Fruit fly (Drosophila melanogaster) whole organism, embryonic: Measurements from ENCODE around the gene CG14227.

Source experiments
- B-H1 ChIP-seq: fragments of 200-800 bp; sonication (Bioruptor generic); IDR thresholded peaks from 3 replicates; pipeline ENCODE4 v1.3.6; 2022; ENCODE audit warnings: missing biosample characterization, missing genetic modification characterization
- CG11398 ChIP-seq: fragments of 200-800 bp; sonication (Bioruptor generic); optimal IDR thresholded peaks from 2 replicates; lab custom pipeline; 2016; ENCODE audit warnings: missing biosample characterization, missing genetic modification characterization
- CG1233 ChIP-seq: fragments of 200-800 bp; sonication (Bioruptor generic); optimal IDR thresholded peaks from 4 replicates; lab custom pipeline; 2018; ENCODE audit warnings: missing biosample characterization, mild to moderate bottlenecking, missing genetic modification characterization
- CG13424 ChIP-seq: fragments of 200-800 bp; sonication (Bioruptor generic); optimal IDR thresholded peaks from 2 replicates; lab custom pipeline; 2019; ENCODE audit warnings: missing biosample characterization, mild to moderate bottlenecking, missing genetic modification characterization, moderate library complexity
- CG15514 ChIP-seq: fragments of 200-800 bp; sonication (Bioruptor generic); optimal IDR thresholded peaks from 3 replicates; lab custom pipeline; 2017; ENCODE audit warnings: missing biosample characterization, missing genetic modification characterization, mild to moderate bottlenecking, moderate library complexity, missing genetic modification reagents
- CG1792 ChIP-seq: fragments of 200-800 bp; sonication (Bioruptor generic); optimal IDR thresholded peaks from 2 replicates; lab custom pipeline; 2016; ENCODE audit warnings: missing biosample characterization, missing genetic modification characterization
- CG2712 ChIP-seq: fragments of 200-800 bp; optimal IDR thresholded peaks from 3 replicates; lab custom pipeline; 2019; ENCODE audit warnings: missing biosample characterization, mild to moderate bottlenecking, missing genetic modification characterization, moderate library complexity
- CG32532 ChIP-seq: fragments of 200-800 bp; sonication (Bioruptor generic); IDR thresholded peaks from 2 replicates; pipeline ENCODE4 v1.3.6; 2022; ENCODE audit warnings: missing biosample characterization, missing genetic modification characterization
- CG3281 ChIP-seq: fragments of 200-800 bp; sonication (Bioruptor generic); optimal IDR thresholded peaks from 3 replicates; lab custom pipeline; 2017; ENCODE audit warnings: missing biosample characterization, mild to moderate bottlenecking, missing genetic modification characterization
- CG42726 ChIP-seq: fragments of 200-800 bp; sonication (Bioruptor generic); IDR thresholded peaks from 2 replicates; pipeline ENCODE4 v1.3.6; 2022; ENCODE audit warnings: missing biosample characterization, missing genetic modification characterization; ENCODE audit not compliant: partially characterized antibody
- CG4328 ChIP-seq: fragments of 200-800 bp; sonication (Bioruptor generic); optimal IDR thresholded peaks from 3 replicates; lab custom pipeline; 2017; ENCODE audit warnings: missing biosample characterization, missing genetic modification reagents, missing genetic modification characterization
- CG4404 ChIP-seq: fragments of 200-800 bp; sonication (Bioruptor generic); IDR thresholded peaks from 2 replicates; pipeline ENCODE4 v1.3.6; 2022; ENCODE audit warnings: missing biosample characterization, missing genetic modification characterization
- CG5953 ChIP-seq: fragments of 200-800 bp; sonication (Bioruptor generic); IDR thresholded peaks from 2 replicates; pipeline ENCODE4 v1.3.6; 2022; ENCODE audit warnings: missing biosample characterization, missing genetic modification characterization
- CG6175 ChIP-seq: fragments of 200-800 bp; sonication (Bioruptor generic); IDR thresholded peaks from 3 replicates; pipeline ENCODE4 v1.3.6; 2022; ENCODE audit warnings: missing biosample characterization, missing genetic modification characterization
- CG6254 ChIP-seq: fragments of 200-800 bp; sonication (Bioruptor generic); optimal IDR thresholded peaks from 3 replicates; lab custom pipeline; 2017; ENCODE audit warnings: mild to moderate bottlenecking, missing biosample characterization, missing genetic modification reagents, missing genetic modification characterization
- CG6683 ChIP-seq: fragments of 200-800 bp; sonication (Bioruptor generic); optimal IDR thresholded peaks from 2 replicates; lab custom pipeline; 2017; ENCODE audit warnings: missing biosample characterization, mild to moderate bottlenecking, missing genetic modification characterization, missing genetic modification reagents
- CG7839 ChIP-seq: fragments of 200-800 bp; sonication (Bioruptor generic); optimal IDR thresholded peaks from 3 replicates; lab custom pipeline; 2018; ENCODE audit warnings: missing biosample characterization, mild to moderate bottlenecking, missing genetic modification characterization, moderate library complexity
- CG8765 ChIP-seq: fragments of 200-800 bp; sonication (Bioruptor generic); IDR thresholded peaks from 2 replicates; pipeline ENCODE4 v1.3.6; 2022; ENCODE audit warnings: missing biosample characterization, missing genetic modification characterization
- CG9215 ChIP-seq: fragments of 200-800 bp; sonication (Bioruptor generic); IDR thresholded peaks from 2 replicates; pipeline ENCODE4 v1.3.6; 2022; ENCODE audit warnings: missing biosample characterization, missing genetic modification characterization
- CG9437 ChIP-seq: fragments of 200-800 bp; sonication (Bioruptor generic); optimal IDR thresholded peaks from 2 replicates; lab custom pipeline; 2018; ENCODE audit warnings: missing biosample characterization, mild to moderate bottlenecking, missing genetic modification characterization
- CG9876 ChIP-seq: fragments of 200-800 bp; sonication (Bioruptor generic); optimal IDR thresholded peaks from 2 replicates; lab custom pipeline; 2016; ENCODE audit warnings: missing biosample characterization, missing genetic modification characterization
- Chrac-16 ChIP-seq: fragments of 200-800 bp; sonication (Bioruptor generic); optimal IDR thresholded peaks from 3 replicates; lab custom pipeline; 2016; ENCODE audit warnings: missing biosample characterization, missing genetic modification characterization
- CoRest ChIP-seq: fragments of 200-800 bp; sonication (Bioruptor generic); optimal IDR thresholded peaks from 3 replicates; lab custom pipeline; 2018; ENCODE audit warnings: missing biosample characterization, mild to moderate bottlenecking, missing genetic modification characterization, moderate library complexity
- Dek ChIP-seq: fragments of 200-800 bp; sonication (Bioruptor generic); optimal IDR thresholded peaks from 3 replicates; lab custom pipeline; 2019; ENCODE audit warnings: missing biosample characterization, mild to moderate bottlenecking, missing genetic modification characterization, moderate library complexity
- Doc2 ChIP-seq: fragments of 200-800 bp; sonication (Bioruptor generic); IDR thresholded peaks from 2 replicates; pipeline ENCODE4 v1.3.6; 2022; ENCODE audit warnings: missing biosample characterization, missing genetic modification characterization
- Ets65A ChIP-seq: fragments of 200-800 bp; sonication (Bioruptor generic); peaks from one replicate; lab custom pipeline; 2016; ENCODE audit warnings: missing biosample characterization, missing genetic modification characterization
- Fer2 ChIP-seq: fragments of 200-800 bp; sonication (Bioruptor generic); optimal IDR thresholded peaks from 2 replicates; lab custom pipeline; 2018; ENCODE audit warnings: missing biosample characterization, mild to moderate bottlenecking, missing genetic modification characterization, moderate library complexity
- HLH54F ChIP-seq: fragments of 200-800 bp; sonication (Bioruptor generic); optimal IDR thresholded peaks from 3 replicates; lab custom pipeline; 2016; ENCODE audit warnings: missing biosample characterization, missing genetic modification characterization
- Hr3 ChIP-seq: fragments of 200-800 bp; sonication (Bioruptor generic); optimal IDR thresholded peaks from 3 replicates; lab custom pipeline; 2016; ENCODE audit warnings: missing biosample characterization, missing genetic modification characterization
- Mad ChIP-seq: fragments of 200-800 bp; sonication (Bioruptor generic); optimal IDR thresholded peaks from 2 replicates; lab custom pipeline; 2016; ENCODE audit warnings: missing biosample characterization, missing genetic modification characterization
- Med ChIP-seq: fragments of 200-800 bp; sonication (Bioruptor generic); peaks from one replicate; lab custom pipeline; 2016; ENCODE audit warnings: missing biosample characterization, missing genetic modification characterization, mild to moderate bottlenecking, inconsistent platforms, moderate library complexity
- NC2β ChIP-seq: fragments of 200-800 bp; sonication (Bioruptor generic); optimal IDR thresholded peaks from 2 replicates; lab custom pipeline; 2016; ENCODE audit warnings: missing biosample characterization, missing genetic modification characterization
- NfI ChIP-seq: fragments of 200-800 bp; sonication (Bioruptor generic); optimal IDR thresholded peaks from 3 replicates; lab custom pipeline; 2018; ENCODE audit warnings: missing biosample characterization, mild to moderate bottlenecking, missing genetic modification characterization, moderate library complexity
- PHDP ChIP-seq: fragments of 200-800 bp; sonication (Bioruptor generic); optimal IDR thresholded peaks from 3 replicates; lab custom pipeline; 2018; ENCODE audit warnings: missing biosample characterization, mild to moderate bottlenecking, missing genetic modification characterization, moderate library complexity
- Pdp1 ChIP-seq, 2 experiments: fragments of 200-800 bp; sonication (Bioruptor generic); optimal IDR thresholded peaks; 3 replicates each; lab custom pipeline; 2016; ENCODE audit warnings: missing biosample characterization in 2 of 2, missing genetic modification characterization in 2 of 2, mild to moderate bottlenecking in 1 of 2, moderate library complexity in 1 of 2
- ato ChIP-seq: fragments of 200-800 bp; sonication (Bioruptor generic); IDR thresholded peaks from 2 replicates; pipeline ENCODE4 v1.3.6; 2022; ENCODE audit warnings: missing biosample characterization, missing genetic modification characterization; ENCODE audit not compliant: partially characterized antibody
- cato ChIP-seq: fragments of 200-800 bp; sonication (Bioruptor generic); optimal IDR thresholded peaks from 2 replicates; lab custom pipeline; 2016; ENCODE audit warnings: missing biosample characterization, missing genetic modification characterization, borderline replicate concordance
- dpn ChIP-seq, 2 experiments: fragments of 200-800 bp; sonication (Bioruptor generic); optimal IDR thresholded peaks; 3 replicates each; lab custom pipeline; 2016; ENCODE audit warnings: missing biosample characterization in 2 of 2, missing genetic modification characterization in 2 of 2
- gcm ChIP-seq: fragments of 200-800 bp; sonication (Bioruptor generic); optimal IDR thresholded peaks from 2 replicates; lab custom pipeline; 2019; ENCODE audit warnings: missing biosample characterization, mild to moderate bottlenecking, missing genetic modification characterization, moderate library complexity
- grau ChIP-seq: fragments of 200-800 bp; optimal IDR thresholded peaks from 3 replicates; lab custom pipeline; 2019; ENCODE audit warnings: missing biosample characterization, mild to moderate bottlenecking, missing genetic modification characterization, moderate library complexity
- lab ChIP-seq: fragments of 200-800 bp; sonication (Bioruptor generic); optimal IDR thresholded peaks from 3 replicates; lab custom pipeline; 2017; ENCODE audit warnings: missing biosample characterization, missing genetic modification characterization, mild to moderate bottlenecking, moderate library complexity, missing genetic modification reagents
- mirr ChIP-seq: fragments of 200-800 bp; sonication (Bioruptor generic); optimal IDR thresholded peaks from 3 replicates; lab custom pipeline; 2018; ENCODE audit warnings: missing biosample characterization, mild to moderate bottlenecking, missing genetic modification characterization
- org-1 ChIP-seq: fragments of 200-800 bp; sonication (Bioruptor generic); optimal IDR thresholded peaks from 2 replicates; lab custom pipeline; 2017; ENCODE audit warnings: missing biosample characterization, missing genetic modification characterization
- peb ChIP-seq: fragments of 200-800 bp; sonication (Bioruptor generic); IDR thresholded peaks from 2 replicates; pipeline ENCODE4 v1.3.6; 2022; ENCODE audit warnings: missing biosample characterization, missing genetic modification characterization
- sc ChIP-seq, 3 experiments: fragments of >200 bp in 2 of 3; fragments of 200-800 bp in 1 of 3; sonication (Bioruptor generic) in 1 of 3; optimal IDR thresholded peaks; 2 replicates in 2 of 3; 3 replicates in 1 of 3; lab custom pipeline; 2017; ENCODE audit warnings: mild to moderate bottlenecking in 1 of 3, missing biosample characterization in 1 of 3, missing genetic modification characterization in 1 of 3, missing genetic modification reagents in 1 of 3
- sd ChIP-seq: fragments of 200-800 bp; sonication (Bioruptor generic); optimal IDR thresholded peaks from 3 replicates; lab custom pipeline; 2018; ENCODE audit warnings: missing biosample characterization, mild to moderate bottlenecking, missing genetic modification characterization, moderate library complexity
- sens ChIP-seq: fragments of 200-800 bp; sonication (Bioruptor generic); peaks from one replicate; lab custom pipeline; 2016; ENCODE audit warnings: missing biosample characterization, missing genetic modification characterization
- slbo ChIP-seq: fragments of 200-800 bp; sonication (Bioruptor generic); IDR thresholded peaks from 2 replicates; pipeline ENCODE4 v1.3.6; 2022; ENCODE audit warnings: missing biosample characterization, missing genetic modification characterization
- sr ChIP-seq: fragments of 200-800 bp; sonication (Bioruptor generic); IDR thresholded peaks from 3 replicates; pipeline ENCODE4 v1.3.6; 2022; ENCODE audit warnings: missing biosample characterization, missing genetic modification characterization

CG14227 gene

DNA sequence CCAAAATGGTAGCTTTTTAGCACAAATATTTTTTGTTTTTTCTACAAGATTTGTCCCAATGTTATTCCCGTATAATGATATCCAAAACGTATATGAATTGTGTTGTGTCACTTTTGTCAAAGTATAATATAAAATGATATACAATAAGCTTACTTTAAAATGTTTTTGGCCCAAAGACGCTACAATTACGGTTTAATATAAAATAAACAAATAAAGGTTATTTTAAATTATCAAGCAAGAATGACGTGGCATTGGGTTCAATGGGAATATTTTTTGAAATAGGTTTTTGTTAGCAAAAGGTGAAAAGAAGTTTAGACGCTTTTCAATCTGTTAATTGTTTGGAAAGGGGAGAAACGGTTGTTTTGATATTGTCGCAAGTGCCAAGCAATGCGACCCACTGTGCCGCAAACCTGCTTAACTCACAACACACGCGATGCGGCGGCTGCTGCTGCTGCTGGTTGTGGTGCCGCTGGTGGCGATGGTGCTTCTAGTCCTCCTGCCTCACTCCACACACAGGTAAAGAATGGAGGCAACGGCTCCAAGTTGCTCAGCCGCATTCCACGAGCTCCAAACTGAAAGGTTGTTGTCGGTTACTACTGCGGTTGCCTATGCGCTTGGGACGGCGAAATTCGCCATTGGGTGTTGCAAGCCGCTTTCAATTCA lies 25.4 kb downstream of the CG14227 start (continued):
- TF ChIP-seq CG9876 (GFP tag; lab: Kevin White, UChicago) (no peak), CG6254 (GFP tag; lab: Kevin White, UChicago) (peak; percentile 40), CG15514 (GFP tag; lab: Kevin White, UChicago) (peak; percentile 36), Ets65A (peak; percentile 66), CG2712 (tag; lab: Kevin White, UChicago) (peak; percentile 58), grau (tag; lab: Kevin White, UChicago) (peak; percentile 66), sr (GFP tag; lab: Robert Waterston, UW) (no peak), org-1 (peak; percentile 51), CG1233 (GFP tag; lab: Kevin White, UChicago) (peak; percentile 57), lab (GFP tag; lab: Kevin White, UChicago) (peak; percentile 50), CG42726 (GFP tag; lab: Robert Waterston, UW) (no peak), Doc2 (GFP tag; lab: Robert Waterston, UW) (no peak), sens (GFP tag; lab: Kevin White, UChicago) (peak; percentile 91), gcm (no peak), Fer2 (no peak), Dek (tag; lab: Kevin White, UChicago) (peak; percentile 32), ato (GFP tag; lab: Robert Waterston, UW) (no peak), Chrac-16 (GFP tag; lab: Kevin White, UChicago) (peak; percentile 11), CG5953 (no peak), slbo (no peak; the same call in 1 of the 2 replicates), cato (GFP tag; lab: Kevin White, UChicago) (peak; percentile 29), dpn (GFP tag; optimal IDR thresholded peaks at IDR 0.05; lab: Kevin White, UChicago) (peak; percentile 14 to 38), CG7839 (tag; lab: Kevin White, UChicago) (peak; percentile 73), Mad (GFP tag; lab: Kevin White, UChicago) (no peak), NfI (peak; percentile 37), sc (optimal IDR thresholded peaks at IDR 0.05; lab: Kevin White, UChicago) (no peak), sc (GFP tag; optimal IDR thresholded peaks at IDR 0.05; lab: Kevin White, UChicago) (peak; percentile 24), PHDP (peak; percentile 46), CG6175 (peak; percentile 94), CG4404 (GFP tag; lab: Robert Waterston, UW) (0 out of 2 replicates have a peak, but pooled peaks have one; percentile 26), CG3281 (GFP tag; lab: Kevin White, UChicago) (peak; percentile 56), B-H1 (GFP tag; lab: Robert Waterston, UW) (no peak; the same call in 2 of the 3 replicates), CG13424 (peak; percentile 65), CG9437 (peak; percentile 76), Med (GFP tag; lab: Kevin White, UChicago) (peak; percentile 64), CG9215 (GFP tag; lab: Robert Waterston, UW) (0 out of 2 replicates have a peak, but pooled peaks have one; percentile 6), HLH54F (GFP tag; lab: Kevin White, UChicago) (peak; percentile 37), sd (tag; lab: Kevin White, UChicago) (peak; percentile 95), CG4328 (peak; percentile 28), CG11398 (no peak), Hr3 (GFP tag; lab: Kevin White, UChicago) (peak; percentile 25), CG8765 (GFP tag; lab: Robert Waterston, UW) (no peak), CG6683 (GFP tag; lab: Kevin White, UChicago) (no peak), mirr (no peak), CG1792 (GFP tag; lab: Kevin White, UChicago) (no peak), CG32532 (no peak; the same call in 1 of the 2 replicates), NC2β (GFP tag; lab: Kevin White, UChicago) (peak; percentile 23), CoRest (tag; lab: Kevin White, UChicago) (peak; percentile 76), Pdp1 (GFP tag; optimal IDR thresholded peaks at IDR 0.05; lab: Kevin White, UChicago) (peak; percentile 14 to 21), peb (no peak)
